Fruit fly (Drosophila melanogaster) Kc167 (cell line): ENCODE results near the gene Shawn.

Source experiments
- Myc ChIP-seq: fragments of >200 bp; optimal IDR thresholded peaks from 2 replicates; lab custom pipeline; 2017; ENCODE audit warnings: missing external identifiers
- h ChIP-seq: fragments of >200 bp; optimal IDR thresholded peaks from 3 replicates; lab custom pipeline; 2018; ENCODE audit warnings: missing external identifiers
- insv ChIP-seq: fragments of >200 bp; optimal IDR thresholded peaks from 3 replicates; lab custom pipeline; 2018; ENCODE audit warnings: missing external identifiers
- psq ChIP-seq: fragments of >200 bp; optimal IDR thresholded peaks from 2 replicates; lab custom pipeline; 2017; ENCODE audit warnings: missing external identifiers
- ttk ChIP-seq: sonication (Bioruptor generic); optimal IDR thresholded peaks from 2 replicates; lab custom pipeline; 2017; ENCODE audit warnings: missing external identifiers

- TF ChIP-seq Myc (lab: Kevin White, UChicago) (no peak), insv (lab: Kevin White, UChicago) (no peak), ttk (lab: Kevin White, UChicago) (no peak), h (lab: Kevin White, UChicago) (no peak), psq (no peak)
Observed at dm6 chrX:19581881-19582280, 29.4 kb upstream of the Shawn start, which contains the start of gene CG14218.
